Worm (Caenorhabditis elegans) whole organism, L4/young adult: ENCODE results near the gene C08B6.14.

Source experiments
- W03F9.2 ChIP-seq: fragments of 150-350 bp; optimal IDR thresholded peaks from 2 replicates; lab custom pipeline; 2014; ENCODE audit warnings: missing biosample characterization, missing genetic modification characterization
- dao-5 ChIP-seq: sonication (generic microtip); optimal IDR thresholded peaks from 2 replicates; lab custom pipeline; 2016; ENCODE audit warnings: missing genotype, missing genetic modification characterization, moderate library complexity, missing compliant biosample characterization
- him-1 ChIP-seq: sonication (generic microtip); optimal IDR thresholded peaks from 2 replicates; lab custom pipeline; 2016; ENCODE audit warnings: missing genotype, missing genetic modification reagents, missing genetic modification characterization, missing compliant biosample characterization

Gene C08B6.14

DNA sequence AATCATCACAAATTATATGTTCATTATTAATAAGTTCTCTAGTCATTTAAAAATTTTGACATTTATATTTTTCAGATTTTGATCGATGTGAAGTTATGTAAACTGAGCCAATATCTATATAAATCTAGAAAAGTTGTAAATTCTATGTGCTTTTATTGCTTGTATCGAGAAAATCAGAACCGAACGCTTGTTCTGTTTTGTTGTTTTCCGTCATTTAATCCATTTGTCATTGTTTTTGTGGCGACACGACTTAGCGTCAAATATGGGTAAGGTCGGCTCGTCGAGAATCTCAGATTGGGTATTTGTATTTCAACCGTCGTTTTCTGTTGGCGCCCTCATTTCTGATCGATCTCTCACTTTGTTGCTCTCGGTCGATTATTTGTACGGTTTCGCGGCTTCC lies 12.5 kb upstream of the C08B6.14 start, which contains the start of gene cht-5:
cht-5 (plus strand) TSS at position 301 of the 400 bp plus-strand sequence.
- TF ChIP-seq dao-5 (tag; lab: Kevin White, UChicago) (no peak), W03F9.2 (tag; lab: Kevin White, UChicago) (no peak), him-1 (tag; lab: Kevin White, UChicago) (no peak)

DNA sequence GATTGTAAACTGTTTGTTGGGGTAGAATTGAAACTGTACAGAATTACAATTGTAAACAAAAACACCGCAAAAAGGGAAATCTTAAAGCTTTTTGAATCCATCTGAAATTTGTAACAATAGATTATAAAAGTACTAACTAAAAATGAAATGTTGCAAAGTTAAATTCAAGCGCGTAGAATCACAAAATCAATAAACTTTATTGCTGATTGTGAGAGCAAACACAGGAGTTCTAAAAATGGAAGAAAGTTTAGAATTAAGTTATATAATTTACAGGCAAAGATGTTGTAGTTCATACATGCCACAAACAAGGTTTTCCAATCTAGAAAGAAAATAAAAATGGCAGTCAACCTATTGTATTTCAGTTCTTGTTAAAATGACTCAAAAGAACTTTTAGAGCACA lies 10.4 kb upstream of the C08B6.14 start, which contains the start of gene C08B6.3:
C08B6.3 (minus strand) TSS at position 101 of the 400 bp plus-strand sequence.
- TF ChIP-seq him-1 (tag; lab: Kevin White, UChicago) (no peak), W03F9.2 (tag; lab: Kevin White, UChicago) (no peak), dao-5 (tag; lab: Kevin White, UChicago) (no peak)

DNA sequence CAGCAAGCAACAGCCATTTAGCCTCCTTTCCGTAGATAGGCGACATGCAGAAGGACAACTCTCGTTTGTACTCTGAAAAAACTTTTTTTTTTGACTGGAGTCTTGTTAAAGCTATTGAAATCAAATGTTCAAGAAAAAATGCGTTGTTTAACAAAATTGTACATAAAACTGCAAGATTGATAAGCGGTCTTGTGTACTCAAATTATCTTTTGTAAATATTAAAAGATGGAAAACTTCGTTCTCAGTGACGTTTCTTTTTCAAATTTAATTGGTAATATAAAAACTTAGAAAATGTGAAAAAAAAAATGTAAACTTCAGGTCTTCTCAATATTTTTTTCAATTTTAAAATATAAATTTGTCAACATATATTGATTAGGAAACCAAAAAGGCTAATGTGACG lies 9.3 kb upstream of the C08B6.14 start:
- TF ChIP-seq dao-5 (tag; lab: Kevin White, UChicago) = no peak
- no peak for TF ChIP-seq him-1 (tag; lab: Kevin White, UChicago)
- TF ChIP-seq W03F9.2 (tag; lab: Kevin White, UChicago) = no peak

DNA sequence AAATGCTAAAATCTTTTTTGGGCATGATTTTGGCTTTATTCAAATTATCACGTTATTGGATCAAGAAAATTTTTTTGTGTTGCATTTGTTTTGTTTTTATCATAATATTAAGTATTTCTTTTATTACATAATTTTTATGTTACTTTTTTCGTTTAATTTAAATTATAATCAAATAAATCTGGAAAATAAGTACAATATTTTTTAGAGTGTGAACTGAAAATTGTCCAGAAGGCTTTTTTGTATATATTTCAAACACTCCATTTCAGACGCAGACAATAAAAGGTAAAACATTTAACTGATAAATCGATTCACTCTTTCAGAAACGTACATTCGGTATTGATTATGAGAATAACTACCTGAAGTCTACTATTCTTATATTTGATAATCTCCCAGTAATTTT lies 5.5 kb upstream of the C08B6.14 start, which contains the start of gene C08B6.11:
C08B6.11 (plus strand) TSS at position 301 of the 400 bp plus-strand sequence.
- TF ChIP-seq W03F9.2 (tag; lab: Kevin White, UChicago) = no peak
- TF ChIP-seq him-1 (tag; lab: Kevin White, UChicago) = no peak

DNA sequence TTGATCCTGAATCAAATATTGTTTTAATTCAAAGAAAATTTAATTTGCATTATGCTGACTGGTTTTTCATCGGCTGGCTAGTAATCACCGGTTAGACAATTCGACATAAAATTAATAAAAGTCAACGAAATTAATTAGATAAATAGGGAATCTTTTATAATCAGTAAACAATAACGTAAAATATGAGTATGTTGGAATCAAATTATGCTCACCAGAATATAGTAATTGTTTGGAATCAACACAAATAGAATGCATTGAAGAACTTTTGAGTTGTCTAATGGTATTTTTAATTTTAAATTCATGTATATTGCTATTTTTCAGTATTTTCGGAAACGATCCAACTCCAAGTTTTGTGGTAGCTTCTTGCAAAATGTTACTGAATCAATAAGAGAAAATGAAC lies 3.6 kb upstream of the C08B6.14 start, which contains the start of gene C08B6.2:
C08B6.2 (plus strand) TSS at position 301 of the 400 bp plus-strand sequence.
- TF ChIP-seq W03F9.2 (tag; lab: Kevin White, UChicago) = no peak
- no peak for TF ChIP-seq dao-5 (tag; lab: Kevin White, UChicago)
- TF ChIP-seq him-1 (tag; lab: Kevin White, UChicago) = no peak

DNA sequence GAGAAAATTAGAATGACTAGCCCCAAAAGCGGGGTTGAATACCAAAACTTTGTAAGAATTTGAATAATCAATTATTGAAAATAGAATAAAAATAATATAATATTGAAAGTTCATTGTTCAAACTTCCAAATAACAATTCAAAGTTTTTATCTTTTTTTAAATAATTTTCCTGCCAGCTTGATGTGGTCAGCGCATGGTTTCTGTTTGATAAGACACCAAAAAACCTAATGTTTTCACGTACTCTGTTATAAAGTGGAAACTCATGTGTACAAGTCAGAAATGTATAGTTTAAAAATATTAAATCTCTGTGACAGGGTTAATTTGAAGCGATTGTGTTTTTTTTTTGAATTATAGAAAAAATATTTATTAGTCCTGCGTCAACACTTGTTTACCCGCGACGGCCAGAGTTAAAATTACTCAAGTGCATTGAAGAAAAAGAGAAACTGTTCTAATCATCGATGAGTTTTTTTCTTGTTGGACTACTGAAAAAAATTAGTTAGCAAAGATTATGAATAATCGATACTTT lies 3.0 kb upstream of the C08B6.14 start, which contains the start of gene ugt-17:
ugt-17 (minus strand) TSS at position 180 of the 526 bp plus-strand sequence.
- TF ChIP-seq W03F9.2 (tag; lab: Kevin White, UChicago) (no peak), dao-5 (tag; lab: Kevin White, UChicago) (no peak), him-1 (tag; lab: Kevin White, UChicago) (no peak)

DNA sequence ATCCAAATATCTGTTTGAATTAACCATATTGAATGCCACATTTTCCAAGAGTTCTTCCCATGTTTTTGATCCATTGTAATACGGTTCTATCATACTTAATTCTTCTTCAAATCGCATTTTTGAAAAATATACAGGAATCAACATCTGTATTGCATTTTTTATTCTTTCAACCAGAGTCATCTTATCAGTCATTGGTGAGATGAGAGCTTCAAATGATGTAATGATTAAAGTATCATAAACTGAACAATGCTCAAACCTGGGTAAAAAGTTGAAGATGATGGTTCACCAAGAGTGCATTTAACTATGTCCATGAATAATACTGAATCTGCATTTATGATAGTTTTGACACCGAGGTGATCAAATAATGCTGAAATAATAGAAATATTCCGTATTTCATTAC lies 2.0 kb upstream of the C08B6.14 start:
- TF ChIP-seq him-1 (tag; lab: Kevin White, UChicago) = no peak
- no peak for TF ChIP-seq dao-5 (tag; lab: Kevin White, UChicago)
- no peak for TF ChIP-seq W03F9.2 (tag; lab: Kevin White, UChicago)

DNA sequence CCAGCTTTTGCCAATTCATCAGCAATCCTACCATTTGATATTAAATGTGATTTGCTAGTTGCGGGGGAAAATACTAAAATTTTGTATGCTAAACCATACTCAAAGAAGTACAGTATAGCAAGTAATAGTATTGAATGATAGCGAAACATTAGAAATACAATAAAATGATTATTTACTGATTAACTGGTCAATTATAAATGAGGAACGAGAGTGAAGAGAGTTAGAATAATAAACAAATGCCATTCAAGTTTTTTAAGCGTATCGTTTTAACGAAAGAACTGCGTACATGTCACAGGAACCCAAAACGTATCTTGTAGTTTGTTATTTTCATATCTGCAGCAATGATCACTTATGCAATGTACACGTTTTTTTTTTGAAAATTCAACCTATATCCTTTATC lies 3.4 kb downstream of the C08B6.14 start, which contains the start of gene ugt-47:
ugt-47 (minus strand) TSS at position 169 of the 400 bp plus-strand sequence.
- no peak for TF ChIP-seq W03F9.2 (tag; lab: Kevin White, UChicago)
- TF ChIP-seq him-1 (tag; lab: Kevin White, UChicago) = no peak
- TF ChIP-seq dao-5 (tag; lab: Kevin White, UChicago) = no peak

DNA sequence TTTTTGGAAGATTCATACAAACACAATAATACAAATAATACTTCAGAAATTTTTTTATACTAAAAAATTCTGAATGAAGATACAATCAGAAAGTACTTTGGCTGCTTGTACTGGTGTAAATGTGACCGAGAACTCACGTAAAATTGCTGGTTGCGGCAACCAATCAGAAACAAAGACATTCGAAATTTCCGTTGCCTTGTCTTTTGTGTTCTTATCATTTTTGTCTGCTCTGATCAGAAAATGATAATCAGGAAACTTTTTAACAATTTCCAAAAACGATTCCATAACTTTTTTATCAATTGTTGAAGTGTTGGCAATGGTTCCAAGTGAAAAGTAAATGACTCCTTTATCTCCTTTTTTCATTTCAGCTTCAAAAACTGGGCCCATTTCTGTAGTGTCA lies 4.9 kb downstream of the C08B6.14 start:
- no peak for TF ChIP-seq W03F9.2 (tag; lab: Kevin White, UChicago)
- TF ChIP-seq him-1 (tag; lab: Kevin White, UChicago) = no peak
- TF ChIP-seq dao-5 (tag; lab: Kevin White, UChicago) = no peak

DNA sequence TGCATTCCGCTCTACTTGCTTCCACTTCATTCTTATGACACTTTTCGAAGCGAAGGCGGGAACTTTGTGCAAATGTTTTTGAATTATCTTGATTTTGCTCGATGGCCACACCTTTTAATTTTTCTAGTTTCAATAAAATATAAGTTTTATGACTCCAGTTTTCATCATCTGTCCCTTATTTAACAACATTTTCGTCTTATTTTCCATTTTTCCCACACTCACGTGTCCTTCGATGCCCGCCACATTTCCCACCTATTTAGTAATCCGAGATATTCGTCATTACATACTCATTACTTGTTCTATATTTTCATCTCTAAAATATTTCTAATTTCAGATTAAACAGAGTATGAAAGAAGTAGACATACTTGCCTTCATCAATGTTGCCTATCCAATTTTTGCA lies 7.4 kb downstream of the C08B6.14 start, which contains the start of gene srd-49:
srd-49 (plus strand) TSS at position 301 of the 400 bp plus-strand sequence.
- TF ChIP-seq him-1 (tag; lab: Kevin White, UChicago) (no peak), dao-5 (tag; lab: Kevin White, UChicago) (no peak), W03F9.2 (tag; lab: Kevin White, UChicago) (no peak)

DNA sequence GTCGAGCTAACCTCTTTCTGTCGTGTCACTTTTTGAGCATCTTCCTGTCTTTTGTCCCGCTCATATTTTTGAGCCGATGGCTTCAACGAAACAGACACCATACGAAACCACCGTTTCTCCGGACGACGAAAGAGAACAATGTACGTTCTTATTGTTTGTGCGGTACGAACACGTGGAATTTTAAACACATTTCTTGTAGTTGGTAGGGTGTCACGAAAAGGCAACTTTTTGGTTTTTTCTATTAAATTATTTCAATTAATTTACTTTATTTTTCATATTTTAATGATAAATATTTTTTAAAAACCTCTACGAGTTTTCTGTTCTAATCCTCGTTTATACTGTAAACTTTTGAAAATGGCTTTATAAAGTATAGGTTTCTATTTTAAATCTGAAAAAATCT lies 10.7 kb downstream of the C08B6.14 start, which contains the start of gene R04B5.11:
R04B5.11 (minus strand) TSS at position 101 of the 400 bp plus-strand sequence.
- TF ChIP-seq W03F9.2 (tag; lab: Kevin White, UChicago) (no peak), dao-5 (tag; lab: Kevin White, UChicago) (no peak), him-1 (tag; lab: Kevin White, UChicago) (no peak)

DNA sequence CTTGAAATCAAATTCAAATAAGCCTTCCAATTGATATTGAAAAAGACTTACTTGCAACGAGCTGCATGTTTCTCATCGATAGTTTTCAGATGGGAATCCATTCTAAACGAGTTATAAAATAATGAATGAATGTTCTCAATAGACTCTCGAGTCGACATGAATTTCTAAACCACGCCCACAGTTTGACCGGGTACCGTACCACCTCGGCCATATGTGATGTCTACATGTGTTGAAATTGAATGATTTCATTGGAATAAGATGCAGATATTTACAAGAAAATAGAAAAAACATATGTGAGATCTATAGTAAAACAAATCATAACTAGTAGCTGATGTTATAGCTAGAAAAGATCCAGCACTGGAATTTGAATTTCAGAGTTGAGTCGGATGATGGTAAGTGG lies 11.4 kb downstream of the C08B6.14 start, which contains the start of gene R04B5.7:
R04B5.7 (minus strand) TSS at position 101 of the 400 bp plus-strand sequence.
- TF ChIP-seq him-1 (tag; lab: Kevin White, UChicago) (no peak), W03F9.2 (tag; lab: Kevin White, UChicago) (no peak), dao-5 (tag; lab: Kevin White, UChicago) (no peak)

DNA sequence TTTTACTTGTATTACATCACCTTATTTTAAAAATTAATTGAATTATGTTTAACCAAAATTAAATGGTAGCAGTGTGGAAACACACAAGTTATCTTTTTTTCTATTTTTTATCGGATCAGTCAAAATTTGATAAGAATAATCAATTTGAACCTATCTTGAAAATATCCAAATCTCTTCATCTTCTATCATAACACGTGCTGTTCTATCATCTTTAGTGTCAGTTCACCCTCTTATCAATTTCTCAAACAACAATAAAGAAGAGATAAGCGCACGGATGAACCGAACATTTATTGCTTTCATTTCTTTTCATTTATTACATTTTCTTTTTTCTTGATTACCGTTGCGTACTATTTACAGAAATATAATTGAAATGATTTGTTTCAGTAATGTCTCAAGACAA lies 14.7 kb downstream of the C08B6.14 start, which contains the start of gene R04B5.5:
R04B5.5 (plus strand) TSS at position 378 of the 400 bp plus-strand sequence.
- TF ChIP-seq dao-5 (tag; lab: Kevin White, UChicago) (no peak), him-1 (tag; lab: Kevin White, UChicago) (no peak), W03F9.2 (tag; lab: Kevin White, UChicago) (no peak)
